Worm (Caenorhabditis elegans) whole organism, L1 larva: ENCODE results near the gene K05F6.4.

Source experiments
- aha-1 ChIP-seq: fragments of 150-350 bp; optimal IDR thresholded peaks from 2 replicates; lab custom pipeline; 2014; ENCODE audit warnings: missing biosample characterization, missing genetic modification characterization
- ceh-63 ChIP-seq: fragments of 200-800 bp; sonication (Bioruptor generic); optimal IDR thresholded peaks from 2 replicates; lab custom pipeline; 2018; ENCODE audit warnings: mild to moderate bottlenecking, missing genetic modification characterization, missing compliant biosample characterization
- ceh-82 ChIP-seq, 3 experiments: fragments of 150-350 bp in 1 of 3; sonication (generic microtip) in 2 of 3; optimal IDR thresholded peaks; 2 replicates each; lab custom pipeline; 2014 to 2017; ENCODE audit warnings: missing biosample characterization in 3 of 3, missing genetic modification characterization in 3 of 3
- ces-1 ChIP-seq: fragments of 150-350 bp; optimal IDR thresholded peaks from 2 replicates; lab custom pipeline; 2014; ENCODE audit warnings: missing biosample characterization, missing genetic modification reagents, missing genetic modification characterization
- dpl-1 ChIP-seq, 3 experiments: fragments of 150-350 bp in 2 of 3; sonication (generic microtip) in 1 of 3; optimal IDR thresholded peaks; 2 replicates each; lab custom pipeline; 2014 to 2017; ENCODE audit warnings: missing biosample characterization in 3 of 3, missing genetic modification characterization in 3 of 3, missing genetic modification reagents in 3 of 3
- efl-1 ChIP-seq, 4 experiments: fragments of 150-350 bp; optimal IDR thresholded peaks in 3 of 4; peaks in 1 of 4; 1 replicate in 1 of 4; 2 replicates in 3 of 4; lab custom pipeline; 2014; ENCODE audit warnings: missing biosample characterization in 2 of 4, missing genetic modification characterization in 2 of 4, missing genetic modification reagents in 2 of 4
- efl-3 ChIP-seq: fragments of 200-800 bp; sonication (Bioruptor generic); optimal IDR thresholded peaks from 2 replicates; lab custom pipeline; 2018; ENCODE audit warnings: mild to moderate bottlenecking, missing genetic modification characterization, missing compliant biosample characterization
- egl-13 ChIP-seq: sonication (generic microtip); optimal IDR thresholded peaks from 2 replicates; lab custom pipeline; 2016; ENCODE audit warnings: missing genotype, missing genetic modification reagents, missing genetic modification characterization, missing compliant biosample characterization
- egl-27 ChIP-seq, 2 experiments: fragments of 150-350 bp in 1 of 2; sonication (generic microtip); optimal IDR thresholded peaks; 3 replicates each; lab custom pipeline; 2017 to 2018; ENCODE audit warnings: missing biosample characterization in 2 of 2, missing genetic modification characterization in 2 of 2, missing genetic modification reagents in 2 of 2
- elt-2 ChIP-seq: sonication (generic microtip); optimal IDR thresholded peaks from 2 replicates; lab custom pipeline; 2016; ENCODE audit warnings: missing genetic modification characterization, mild to moderate bottlenecking, inconsistent platforms, missing compliant biosample characterization, missing genetic modification reagents
- elt-3 ChIP-seq, 6 experiments: fragments of 150-350 bp in 1 of 6; sonication (generic microtip); optimal IDR thresholded peaks; 2 replicates each; lab custom pipeline; 2017 to 2018; ENCODE audit warnings: missing biosample characterization in 6 of 6, missing genetic modification characterization in 6 of 6, inconsistent platforms in 1 of 6
- ets-5 ChIP-seq: fragments of 200-800 bp; sonication (Bioruptor generic); IDR thresholded peaks from 2 replicates; pipeline ENCODE4 v1.3.6; 2022; ENCODE audit warnings: missing genetic modification characterization, missing compliant biosample characterization
- fkh-4 ChIP-seq: sonication (generic microtip); optimal IDR thresholded peaks from 2 replicates; lab custom pipeline; 2016; ENCODE audit warnings: missing compliant biosample characterization, missing genetic modification characterization, borderline replicate concordance
- grh-1 ChIP-seq: fragments of 200-800 bp; sonication (Bioruptor generic); IDR thresholded peaks from 2 replicates; pipeline ENCODE4 v1.3.6; 2022; ENCODE audit warnings: missing genetic modification reagents, missing genetic modification characterization, missing compliant biosample characterization
- hlh-4 ChIP-seq: sonication (generic microtip); optimal IDR thresholded peaks from 2 replicates; lab custom pipeline; 2016; ENCODE audit warnings: mild to moderate bottlenecking, missing genetic modification characterization, missing compliant biosample characterization
- irx-1 ChIP-seq: sonication (generic microtip); optimal IDR thresholded peaks from 2 replicates; lab custom pipeline; 2016; ENCODE audit warnings: missing genetic modification characterization, missing compliant biosample characterization
- jun-1 ChIP-seq: fragments of 150-350 bp; optimal IDR thresholded peaks from 2 replicates; lab custom pipeline; 2014; ENCODE audit warnings: missing biosample characterization, missing genetic modification reagents, missing genetic modification characterization
- lin-35 ChIP-seq, 2 experiments: fragments of 150-350 bp; optimal IDR thresholded peaks; 2 replicates each; lab custom pipeline; 2014; ENCODE audit warnings: missing biosample characterization in 2 of 2, missing genetic modification characterization in 2 of 2, missing genetic modification reagents in 2 of 2
- lin-39 ChIP-seq: fragments of 150-350 bp; optimal IDR thresholded peaks from 2 replicates; lab custom pipeline; 2014; ENCODE audit warnings: missing biosample characterization, missing genetic modification reagents, missing genetic modification characterization
- lir-3 ChIP-seq: sonication (generic microtip); optimal IDR thresholded peaks from 2 replicates; lab custom pipeline; 2016; ENCODE audit warnings: mild to moderate bottlenecking, missing genetic modification characterization, moderate library complexity, missing compliant biosample characterization; ENCODE audit not compliant: poor library complexity
- mdl-1 ChIP-seq, 2 experiments: fragments of 150-350 bp; optimal IDR thresholded peaks; 2 replicates each; lab custom pipeline; 2014 to 2017; ENCODE audit warnings: missing biosample characterization in 2 of 2, missing genetic modification characterization in 2 of 2, inconsistent platforms in 1 of 2
- mef-2 ChIP-seq: fragments of 150-350 bp; optimal IDR thresholded peaks from 2 replicates; lab custom pipeline; 2014; ENCODE audit warnings: missing biosample characterization, missing genetic modification characterization
- nhr-11 ChIP-seq: fragments of 150-350 bp; optimal IDR thresholded peaks from 2 replicates; lab custom pipeline; 2014; ENCODE audit warnings: missing biosample characterization, missing genetic modification characterization
- nhr-12 ChIP-seq: sonication (generic microtip); optimal IDR thresholded peaks from 2 replicates; lab custom pipeline; 2017; ENCODE audit warnings: missing biosample characterization, missing genetic modification characterization
- nhr-19 ChIP-seq: fragments of 200-800 bp; sonication (Bioruptor generic); conservative IDR thresholded peaks from 2 replicates; pipeline ENCODE4 v1.3.6; 2022; ENCODE audit warnings: missing genetic modification characterization, missing compliant biosample characterization
- nhr-237 ChIP-seq: fragments of 150-350 bp; optimal IDR thresholded peaks from 2 replicates; lab custom pipeline; 2014; ENCODE audit warnings: missing biosample characterization, missing genetic modification characterization
- nhr-71 ChIP-seq: sonication (generic microtip); optimal IDR thresholded peaks from 2 replicates; lab custom pipeline; 2016; ENCODE audit warnings: mild to moderate bottlenecking, missing genetic modification characterization, moderate library complexity, missing compliant biosample characterization
- nhr-77 ChIP-seq: fragments of 150-350 bp; optimal IDR thresholded peaks from 2 replicates; lab custom pipeline; 2014; ENCODE audit warnings: missing biosample characterization, missing genetic modification characterization
- snu-23 ChIP-seq: sonication (generic microtip); optimal IDR thresholded peaks from 2 replicates; lab custom pipeline; 2016; ENCODE audit warnings: missing genetic modification characterization, missing compliant biosample characterization
- sptf-1 ChIP-seq: fragments of 150-350 bp; optimal IDR thresholded peaks from 2 replicates; lab custom pipeline; 2014; ENCODE audit warnings: missing biosample characterization, missing genetic modification characterization
- unc-130 ChIP-seq: fragments of 150-350 bp; optimal IDR thresholded peaks from 2 replicates; lab custom pipeline; 2017; ENCODE audit warnings: missing biosample characterization, missing genetic modification characterization, inconsistent platforms
- unc-98 ChIP-seq: fragments of 200-800 bp; sonication (Bioruptor generic); IDR thresholded peaks from 2 replicates; pipeline ENCODE4 v1.3.6; 2022; ENCODE audit warnings: missing genetic modification characterization, missing compliant biosample characterization
- zag-1 ChIP-seq: fragments of 150-350 bp; optimal IDR thresholded peaks from 2 replicates; lab custom pipeline; 2014; ENCODE audit warnings: missing biosample characterization, missing genetic modification characterization
- ztf-11 ChIP-seq, 2 experiments: sonication (generic microtip); optimal IDR thresholded peaks; 2 replicates each; lab custom pipeline; 2016 to 2017; ENCODE audit warnings: missing genetic modification characterization in 2 of 2, missing biosample characterization in 1 of 2, missing compliant biosample characterization in 1 of 2
- ztf-4 ChIP-seq: fragments of 150-350 bp; optimal IDR thresholded peaks from 2 replicates; lab custom pipeline; 2014; ENCODE audit warnings: missing biosample characterization, missing genetic modification characterization

K05F6.4 gene

DNA sequence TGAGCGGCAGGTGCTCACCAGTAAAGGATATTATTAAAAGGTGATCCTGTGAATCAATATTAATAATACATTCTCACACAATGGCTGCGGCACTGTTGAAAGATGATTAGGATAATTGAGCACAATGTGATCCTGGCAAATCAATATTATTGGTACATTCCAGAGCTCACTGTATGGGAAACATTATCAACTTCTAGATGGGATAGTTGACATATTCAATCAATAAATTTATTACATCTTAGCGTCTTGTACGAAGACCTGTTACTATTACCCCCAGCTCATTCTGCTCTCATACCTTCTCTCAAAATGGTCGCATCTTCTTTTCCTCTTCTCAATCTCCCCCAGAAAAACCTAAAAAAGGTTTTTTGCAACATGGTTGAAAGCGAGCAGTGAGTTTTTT is 24.9 kb downstream of the K05F6.4 start, which contains the start of gene fbxb-49:
Gene fbxb-49, plus strand, starts transcription at position 301 of the 400 bp plus-strand sequence.
- TF ChIP-seq unc-98 (GFP tag; lab: Robert Waterston, UW) (no peak), egl-13 (no peak), irx-1 (tag; lab: Kevin White, UChicago) (no peak), nhr-12 (no peak), lin-39 (tag; lab: Kevin White, UChicago) (no peak), efl-3 (no peak), aha-1 (tag; lab: Kevin White, UChicago) (no peak)
- TF ChIP-seq, all 84 proteins: peak for 0

DNA sequence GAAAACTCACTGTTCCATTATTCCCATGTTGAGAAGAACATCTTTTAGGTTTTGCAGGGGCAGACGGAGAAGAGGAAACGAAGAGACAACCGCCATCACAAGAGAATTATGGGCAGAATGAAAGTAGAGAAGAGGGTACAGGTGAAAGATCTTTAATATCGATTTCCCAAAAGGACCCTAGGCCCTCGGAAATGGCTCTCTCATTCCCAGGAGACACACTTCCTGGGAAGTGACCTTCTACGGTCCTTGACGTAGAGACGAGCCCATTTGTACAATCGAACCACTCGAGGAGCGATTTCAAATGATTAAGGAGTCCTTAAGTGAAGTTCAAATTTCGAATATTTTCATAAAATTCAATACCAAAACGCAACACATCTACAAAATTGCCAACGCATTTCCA is 27.8 kb downstream of the K05F6.4 start, which contains the start of gene fbxb-46:
Gene fbxb-46, minus strand, starts transcription at position 101 of the 400 bp plus-strand sequence.
- TF ChIP-seq nhr-237 (no peak), hlh-4 (tag; lab: Kevin White, UChicago) (no peak), sptf-1 (tag; lab: Kevin White, UChicago) (no peak), nhr-71 (tag; lab: Kevin White, UChicago) (no peak), ceh-63 (GFP tag; lab: Kevin White, UChicago) (no peak), ets-5 (GFP tag; lab: Robert Waterston, UW) (no peak), elt-3 (tag; optimal IDR thresholded peaks at IDR 0.05; lab: Kevin White, UChicago) (no peak)

ce11 chrII:1576030-1576429 is 32.7 kb downstream of the K05F6.4 start, which contains the start of gene K05F6.10:
Gene K05F6.10, minus strand, starts transcription at chrII:1576130.
- TF ChIP-seq nhr-12: no peak
- no peak for TF ChIP-seq ets-5 (GFP tag; lab: Robert Waterston, UW)
- TF ChIP-seq nhr-19 (GFP tag; lab: Robert Waterston, UW): no peak
- TF ChIP-seq ceh-82 (tag; optimal IDR thresholded peaks at IDR 0.05; lab: Kevin White, UChicago): no peak
- TF ChIP-seq unc-130 (tag; lab: Kevin White, UChicago): no peak
- TF ChIP-seq sptf-1 (tag; lab: Kevin White, UChicago): no peak
- TF ChIP-seq nhr-77: no peak
- no peak for TF ChIP-seq aha-1 (tag; lab: Kevin White, UChicago)
- no peak for TF ChIP-seq efl-3
- no peak for TF ChIP-seq snu-23 (GFP tag; lab: Kevin White, UChicago)
- no peak for TF ChIP-seq lin-35 (GFP tag; optimal IDR thresholded peaks at IDR 0.05; lab: Kevin White, UChicago)
- TF ChIP-seq lir-3 (tag; lab: Kevin White, UChicago): no peak
- no peak for TF ChIP-seq hlh-4 (tag; lab: Kevin White, UChicago)
- no peak for TF ChIP-seq zag-1 (tag; lab: Kevin White, UChicago)
- no peak for TF ChIP-seq egl-27 (tag; optimal IDR thresholded peaks at IDR 0.05; lab: Kevin White, UChicago)
- TF ChIP-seq ces-1: no peak
- no peak for TF ChIP-seq lin-39 (tag; lab: Kevin White, UChicago)
- no peak for TF ChIP-seq ztf-11 (tag; optimal IDR thresholded peaks at IDR 0.05; lab: Kevin White, UChicago)
- no peak for TF ChIP-seq nhr-11
- no peak for TF ChIP-seq mef-2 (tag; lab: Kevin White, UChicago)

DNA sequence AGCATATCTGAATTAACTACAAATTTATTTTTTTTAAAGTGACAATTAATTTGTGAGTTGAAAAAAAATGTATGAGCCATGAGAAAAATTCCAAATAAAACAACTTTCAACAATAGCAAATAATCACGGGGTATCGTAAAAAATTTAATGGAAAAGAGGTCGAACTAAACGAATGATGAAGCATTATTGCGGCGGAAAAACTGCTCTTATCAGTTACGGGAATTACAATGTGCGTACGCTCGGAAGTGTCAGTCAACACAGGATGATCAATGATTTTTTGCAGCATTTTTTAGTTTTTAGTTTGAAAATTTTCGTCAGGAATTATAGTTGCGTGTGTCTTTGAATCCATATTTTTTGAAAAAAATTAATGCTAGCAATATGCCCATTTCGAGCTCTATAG is 33.5 kb downstream of the K05F6.4 start:
- TF ChIP-seq jun-1 (tag; lab: Kevin White, UChicago) (peak; percentile 12), lin-35 (GFP tag; optimal IDR thresholded peaks at IDR 0.05; lab: Kevin White, UChicago) (peak in 1 of 2 experiments; percentile 29), ztf-4 (tag; lab: Kevin White, UChicago) (no peak), efl-1 (optimal IDR thresholded peaks at IDR 0.05; lab: Kevin White, UChicago) (no peak), efl-1 (GFP tag; optimal IDR thresholded peaks at IDR 0.05 in 1 of 2; lab: Kevin White, UChicago) (peak in 1 of 2 experiments; percentile 16), elt-2 (tag; lab: Kevin White, UChicago) (peak; percentile 73)

DNA sequence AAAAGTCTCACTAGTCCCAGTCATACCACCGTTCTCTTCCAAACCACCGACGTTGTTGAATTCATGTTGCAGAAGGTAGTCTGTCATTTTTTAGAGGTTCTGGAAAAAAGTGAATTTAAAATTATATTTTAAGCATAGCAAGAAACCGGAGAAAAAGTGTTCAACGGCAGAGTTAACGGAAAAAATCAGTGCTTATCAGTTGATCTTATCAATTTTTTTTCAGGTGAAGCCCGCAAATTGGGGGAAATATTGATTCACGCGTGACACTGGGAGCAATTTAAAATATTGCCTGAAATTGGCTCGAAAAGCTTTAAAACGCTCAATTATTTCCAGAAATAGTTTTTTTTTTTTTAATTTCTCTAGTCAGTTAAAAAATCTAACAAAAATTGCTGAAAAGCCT is 36.6 kb downstream of the K05F6.4 start, which contains the start of gene math-38:
Gene math-38, minus strand, starts transcription at position 101 of the 400 bp plus-strand sequence.
- TF ChIP-seq dpl-1 (GFP tag; optimal IDR thresholded peaks at IDR 0.05; lab: Kevin White, UChicago) (no peak), elt-2 (tag; lab: Kevin White, UChicago) (peak; percentile 22), mdl-1 (tag; optimal IDR thresholded peaks at IDR 0.05; lab: Kevin White, UChicago) (no peak), fkh-4 (tag; lab: Kevin White, UChicago) (no peak), grh-1 (GFP tag; lab: Robert Waterston, UW) (no peak)
